Worm (Caenorhabditis elegans) whole organism, young adult: ENCODE data around the gene his-7.
A peak's percentile ranks its signal among the peaks of the same experiment; 100 is the strongest.

ENCODE experiments used
- B0261.1 ChIP-seq: sonication (generic microtip); optimal IDR thresholded peaks from 2 replicates; lab custom pipeline; 2016; ENCODE audit warnings: mild to moderate bottlenecking, missing genetic modification characterization, moderate library complexity, missing compliant biosample characterization
- C06A6.2 ChIP-seq: fragments of 200-800 bp; sonication (Bioruptor generic); conservative IDR thresholded peaks from 2 replicates; pipeline ENCODE4 v1.3.6; 2022; ENCODE audit warnings: missing genetic modification characterization, missing compliant biosample characterization
- C17E4.6 ChIP-seq: fragments of 200-800 bp; sonication (Bioruptor generic); IDR thresholded peaks from 2 replicates; pipeline ENCODE4 v1.3.6; 2022; ENCODE audit warnings: missing genetic modification reagents, missing genetic modification characterization, missing compliant biosample characterization
- D2030.7 ChIP-seq: fragments of 200-800 bp; sonication (Bioruptor generic); IDR thresholded peaks from 2 replicates; pipeline ENCODE4 v1.3.6; 2022; ENCODE audit warnings: missing genetic modification reagents, missing genetic modification characterization, missing compliant biosample characterization
- F10E7.11 ChIP-seq: sonication (generic microtip); optimal IDR thresholded peaks from 2 replicates; lab custom pipeline; 2017; ENCODE audit warnings: mild to moderate bottlenecking, missing genetic modification characterization, moderate library complexity, missing compliant biosample characterization
- F22D6.2 ChIP-seq: sonication (generic microtip); optimal IDR thresholded peaks from 2 replicates; lab custom pipeline; 2016; ENCODE audit warnings: mild to moderate bottlenecking, missing genetic modification characterization, missing compliant biosample characterization
- F33H1.4 ChIP-seq: fragments of 200-800 bp; sonication (Bioruptor generic); IDR thresholded peaks from 2 replicates; pipeline ENCODE4 v1.3.6; 2022; ENCODE audit warnings: missing genetic modification reagents, missing genetic modification characterization, missing compliant biosample characterization
- F49E8.2 ChIP-seq: sonication (generic microtip); optimal IDR thresholded peaks from 3 replicates; lab custom pipeline; 2017; ENCODE audit warnings: missing genetic modification characterization, mild to moderate bottlenecking, missing compliant biosample characterization, antibody characterized with exemption, moderate library complexity; ENCODE audit not compliant: insufficient read depth
- aptf-3 ChIP-seq: fragments of 200-800 bp; sonication (Bioruptor generic); IDR thresholded peaks from 2 replicates; pipeline ENCODE4 v1.3.6; 2022; ENCODE audit warnings: missing genetic modification characterization, missing compliant biosample characterization
- attf-3 ChIP-seq: fragments of 200-800 bp; sonication (Bioruptor generic); conservative IDR thresholded peaks from 2 replicates; pipeline ENCODE4 v1.3.6; 2022; ENCODE audit warnings: missing genetic modification reagents, missing genetic modification characterization, missing compliant biosample characterization
- attf-6 ChIP-seq: fragments of 200-800 bp; sonication (Bioruptor generic); IDR thresholded peaks from 2 replicates; pipeline ENCODE4 v1.3.6; 2022; ENCODE audit warnings: missing genetic modification reagents, missing genetic modification characterization, missing compliant biosample characterization
- cebp-2 ChIP-seq: fragments of 200-800 bp; sonication (Bioruptor generic); IDR thresholded peaks from 2 replicates; pipeline ENCODE4 v1.3.6; 2022; ENCODE audit warnings: missing genetic modification characterization, missing compliant biosample characterization
- chd-7 ChIP-seq: sonication (generic microtip); optimal IDR thresholded peaks from 2 replicates; lab custom pipeline; 2016; ENCODE audit warnings: mild to moderate bottlenecking, missing genetic modification characterization, moderate library complexity, missing compliant biosample characterization
- die-1 ChIP-seq: sonication (generic microtip); optimal IDR thresholded peaks from 2 replicates; lab custom pipeline; 2016; ENCODE audit warnings: missing genotype, mild to moderate bottlenecking, missing genetic modification characterization, missing compliant biosample characterization
- dox-1 ChIP-seq: fragments of 200-800 bp; sonication (Bioruptor generic); IDR thresholded peaks from 2 replicates; pipeline ENCODE4 v1.3.6; 2022; ENCODE audit warnings: missing genetic modification reagents, missing genetic modification characterization, missing compliant biosample characterization
- egl-18 ChIP-seq: fragments of 200-800 bp; sonication (Bioruptor generic); IDR thresholded peaks from 2 replicates; pipeline ENCODE4 v1.3.6; 2022; ENCODE audit warnings: missing genetic modification reagents, missing genetic modification characterization, missing compliant biosample characterization
- egrh-3 ChIP-seq: fragments of 200-800 bp; sonication (Bioruptor generic); IDR thresholded peaks from 2 replicates; pipeline ENCODE4 v1.3.6; 2022; ENCODE audit warnings: missing genetic modification reagents, missing genetic modification characterization, missing compliant biosample characterization
- ets-4 ChIP-seq: fragments of 200-800 bp; sonication (Bioruptor generic); optimal IDR thresholded peaks from 2 replicates; lab custom pipeline; 2018; ENCODE audit warnings: mild to moderate bottlenecking, missing genetic modification characterization, missing compliant biosample characterization
- fkh-3 ChIP-seq: sonication (generic microtip); optimal IDR thresholded peaks from 2 replicates; lab custom pipeline; 2016; ENCODE audit warnings: mild to moderate bottlenecking, missing genetic modification characterization, missing compliant biosample characterization
- let-526 ChIP-seq: fragments of 200-800 bp; sonication (Bioruptor generic); IDR thresholded peaks from 2 replicates; pipeline ENCODE4 v1.3.6; 2022; ENCODE audit warnings: missing genetic modification reagents, missing genetic modification characterization, missing compliant biosample characterization
- let-607 ChIP-seq, 2 experiments: fragments of 200-800 bp in 1 of 2; sonication (Bioruptor generic) in 1 of 2; sonication (generic microtip) in 1 of 2; optimal IDR thresholded peaks; 2 replicates each; lab custom pipeline; 2016 to 2018; ENCODE audit warnings: mild to moderate bottlenecking in 2 of 2, missing compliant biosample characterization in 2 of 2, missing genetic modification characterization in 2 of 2, moderate library complexity in 2 of 2, missing genotype in 1 of 2
- lin-35 ChIP-seq, 3 experiments: fragments of 150-350 bp in 2 of 3; sonication (generic microtip) in 1 of 3; optimal IDR thresholded peaks; 2 replicates each; lab custom pipeline; 2014 to 2018; ENCODE audit warnings: missing biosample characterization in 3 of 3, missing genetic modification characterization in 3 of 3, missing genetic modification reagents in 3 of 3
- madf-3 ChIP-seq: fragments of 200-800 bp; sonication (Bioruptor generic); IDR thresholded peaks from 2 replicates; pipeline ENCODE4 v1.3.6; 2022; ENCODE audit warnings: missing genetic modification reagents, missing genetic modification characterization, missing compliant biosample characterization
- madf-6 ChIP-seq: fragments of 200-800 bp; sonication (Bioruptor generic); IDR thresholded peaks from 2 replicates; pipeline ENCODE4 v1.3.6; 2022; ENCODE audit warnings: missing genetic modification reagents, missing genetic modification characterization, missing compliant biosample characterization
- mcd-1 ChIP-seq: fragments of 200-800 bp; sonication (Bioruptor generic); IDR thresholded peaks from 2 replicates; pipeline ENCODE4 v1.3.6; 2022; ENCODE audit warnings: missing genetic modification reagents, missing genetic modification characterization, missing compliant biosample characterization
- nhr-120 ChIP-seq: fragments of 200-800 bp; sonication (Bioruptor generic); IDR thresholded peaks from 2 replicates; pipeline ENCODE4 v1.3.6; 2022; ENCODE audit warnings: missing genetic modification characterization, missing compliant biosample characterization
- pbrm-1 ChIP-seq: fragments of 200-800 bp; sonication (Bioruptor generic); IDR thresholded peaks from 2 replicates; pipeline ENCODE4 v1.3.6; 2022; ENCODE audit warnings: missing genetic modification reagents, missing genetic modification characterization, missing compliant biosample characterization
- rec-8 ChIP-seq, 2 experiments: sonication (generic microtip); optimal IDR thresholded peaks; 2 replicates each; lab custom pipeline; 2016; ENCODE audit warnings: mild to moderate bottlenecking in 2 of 2, missing genetic modification characterization in 2 of 2, missing genetic modification reagents in 2 of 2, missing genotype in 2 of 2, missing biosample characterization in 1 of 2, missing compliant biosample characterization in 1 of 2, moderate library complexity in 1 of 2
- sdz-38 ChIP-seq: sonication (generic microtip); optimal IDR thresholded peaks from 2 replicates; lab custom pipeline; 2016; ENCODE audit warnings: missing genotype, missing genetic modification characterization, missing compliant biosample characterization
- snpc-1.1 ChIP-seq: sonication (generic microtip); optimal IDR thresholded peaks from 2 replicates; lab custom pipeline; 2017; ENCODE audit warnings: missing genetic modification characterization, mild to moderate bottlenecking, missing compliant biosample characterization, antibody characterized with exemption, moderate library complexity, missing genotype, missing genetic modification reagents; ENCODE audit not compliant: insufficient read depth
- snpc-3.4 ChIP-seq: sonication (generic microtip); optimal IDR thresholded peaks from 2 replicates; lab custom pipeline; 2017; ENCODE audit warnings: missing genetic modification characterization, mild to moderate bottlenecking, missing compliant biosample characterization, antibody characterized with exemption, moderate library complexity, missing genotype, missing genetic modification reagents
- snpc-4 ChIP-seq, 5 experiments: fragments of 150-350 bp in 1 of 5; sonication (generic microtip) in 4 of 5; optimal IDR thresholded peaks; 2 replicates each; lab custom pipeline; 2014 to 2018; ENCODE audit warnings: missing genetic modification characterization in 5 of 5, missing biosample characterization in 3 of 5, antibody characterized with exemption in 2 of 5, mild to moderate bottlenecking in 2 of 5, missing compliant biosample characterization in 2 of 5, missing genotype in 2 of 5, moderate library complexity in 2 of 5, missing genetic modification reagents in 1 of 5
- zfh-2 ChIP-seq: fragments of 200-800 bp; sonication (Bioruptor generic); conservative IDR thresholded peaks from 2 replicates; pipeline ENCODE4 v1.3.6; 2022; ENCODE audit warnings: missing genetic modification reagents, missing genetic modification characterization, missing compliant biosample characterization
- ztf-22 ChIP-seq: fragments of 200-800 bp; sonication (Bioruptor generic); optimal IDR thresholded peaks from 2 replicates; lab custom pipeline; 2018; ENCODE audit warnings: mild to moderate bottlenecking, missing genetic modification characterization, moderate library complexity, missing compliant biosample characterization
- ztf-25 ChIP-seq: fragments of 200-800 bp; sonication (Bioruptor generic); IDR thresholded peaks from 2 replicates; pipeline ENCODE4 v1.3.6; 2022; ENCODE audit warnings: missing genetic modification reagents, missing genetic modification characterization, missing compliant biosample characterization

his-7 gene

ce11 chrV:8548989-8549388 lies 15.8 kb downstream of the his-7 start, which contains the start of gene stdh-4:
stdh-4 (plus strand) TSS chrV:8549289.
- TF ChIP-seq sdz-38 (tag; lab: Kevin White, UChicago) = no peak
- TF ChIP-seq ets-4 = no peak
- TF ChIP-seq mcd-1 (GFP tag; lab: Robert Waterston, UW) = no peak
- no peak for TF ChIP-seq chd-7 (tag; lab: Kevin White, UChicago)
- no peak for TF ChIP-seq fkh-3 (tag; lab: Kevin White, UChicago)
- TF ChIP-seq let-607 (tag; optimal IDR thresholded peaks at IDR 0.05; lab: Kevin White, UChicago) = no peak
- TF ChIP-seq aptf-3 (GFP tag; lab: Robert Waterston, UW) = no peak
- TF ChIP-seq B0261.1 (tag; lab: Kevin White, UChicago) = no peak
- no peak for TF ChIP-seq F33H1.4 (GFP tag; lab: Robert Waterston, UW)
- TF ChIP-seq C06A6.2 (GFP tag; lab: Robert Waterston, UW) = no peak
- no peak for TF ChIP-seq zfh-2 (GFP tag; lab: Robert Waterston, UW)
- TF ChIP-seq lin-35 (GFP tag; optimal IDR thresholded peaks at IDR 0.05; lab: Kevin White, UChicago) = no peak
- TF ChIP-seq madf-6 (GFP tag; lab: Robert Waterston, UW) = no peak
- no peak for TF ChIP-seq attf-6 (GFP tag; lab: Robert Waterston, UW)
- no peak for TF ChIP-seq attf-3 (GFP tag; lab: Robert Waterston, UW)
- TF ChIP-seq nhr-120 = no peak

- TF ChIP-seq ztf-25 = no peak
- 0 out of 2 replicates have a peak, but pooled peaks have one; percentile 44 for TF ChIP-seq madf-3
- no peak for TF ChIP-seq attf-6 (GFP tag; lab: Robert Waterston, UW)
Measured at ce11 chrV:8552460-8552859, 19.3 kb downstream of the his-7 start, which contains the start of gene acr-15. acr-15 (plus strand) TSS chrV:8552695.

- TF ChIP-seq rec-8 (tag; optimal IDR thresholded peaks at IDR 0.05; lab: Kevin White, UChicago) (no peak), D2030.7 (GFP tag; lab: Robert Waterston, UW) (no peak), ztf-25 (no peak), cebp-2 (GFP tag; lab: Robert Waterston, UW) (no peak), F49E8.2 (tag; lab: Kevin White, UChicago) (no peak), snpc-3.4 (tag; lab: Kevin White, UChicago) (no peak), dox-1 (no peak)
- TF ChIP-seq, all 124 proteins: peak for 0
Measured at ce11 chrV:8555955-8556354, 22.8 kb downstream of the his-7 start.

- TF ChIP-seq snpc-3.4 (tag; lab: Kevin White, UChicago) (peak; percentile 6), snpc-4 (GFP tag; optimal IDR thresholded peaks at IDR 0.05; lab: Kevin White, UChicago) (peak; percentile 27), snpc-4 (tag; optimal IDR thresholded peaks at IDR 0.05; lab: Kevin White, UChicago) (peak in 3 of 4 experiments; percentile 38 to 94 (median 86)), snpc-1.1 (tag; lab: Kevin White, UChicago) (peak; percentile 35)
Measured at ce11 chrV:8558826-8559225, 25.6 kb downstream of the his-7 start.

ce11 chrV:8560916-8561315 lies 27.7 kb downstream of the his-7 start, which contains the start of gene acr-16:
acr-16 (plus strand) TSS chrV:8561216.
- TF ChIP-seq let-526 (GFP tag; lab: Robert Waterston, UW) (no peak), pbrm-1 (GFP tag; lab: Robert Waterston, UW) (no peak), C06A6.2 (GFP tag; lab: Robert Waterston, UW) (no peak), die-1 (tag; lab: Kevin White, UChicago) (no peak), F10E7.11 (no peak), egl-18 (GFP tag; lab: Robert Waterston, UW) (no peak), C17E4.6 (GFP tag; lab: Robert Waterston, UW) (no peak), F22D6.2 (tag; lab: Kevin White, UChicago) (no peak), ztf-22 (GFP tag; lab: Kevin White, UChicago) (no peak), egrh-3 (GFP tag; lab: Robert Waterston, UW) (no peak), snpc-4 (GFP tag; optimal IDR thresholded peaks at IDR 0.05; lab: Kevin White, UChicago) (no peak), snpc-4 (tag; optimal IDR thresholded peaks at IDR 0.05; lab: Kevin White, UChicago) (no peak)
- TF ChIP-seq, all 124 proteins: peak for 0
